Worm (Caenorhabditis elegans): Measurements from ENCODE around the gene dyf-2.

ce11 chrIII:13641588-13641987 is 44.7 kb downstream of the dyf-2 start, which contains the start of gene acbp-5:
- no peak for TF ChIP-seq ama-1 (optimal IDR thresholded peaks at IDR 0.05)
- TF ChIP-seq ceh-9 (tag; optimal IDR thresholded peaks at IDR 0.05) = no peak
- no peak for TF ChIP-seq ets-4 (tag; optimal IDR thresholded peaks at IDR 0.05)
- TF ChIP-seq ceh-45 (GFP tag; IDR thresholded peaks at IDR 0.05) = no peak
- TF ChIP-seq C38D4.7 (GFP tag; optimal IDR thresholded peaks at IDR 0.05) = no peak
- TF ChIP-seq pqm-1 (tag; optimal IDR thresholded peaks at IDR 0.05) = no peak
- TF ChIP-seq elt-2 (tag; optimal IDR thresholded peaks at IDR 0.05) = no peak
- TF ChIP-seq ceh-34 (tag; optimal IDR thresholded peaks at IDR 0.05) = no peak
- TF ChIP-seq nhr-11 (tag; optimal IDR thresholded peaks at IDR 0.05) = no peak
- no peak for TF ChIP-seq pha-2 (tag; optimal IDR thresholded peaks at IDR 0.05)
- TF ChIP-seq lin-11 (tag; optimal IDR thresholded peaks at IDR 0.05) = no peak
